Worm (Caenorhabditis elegans): ENCODE data around the gene sre-37.

Gene sre-37

DNA sequence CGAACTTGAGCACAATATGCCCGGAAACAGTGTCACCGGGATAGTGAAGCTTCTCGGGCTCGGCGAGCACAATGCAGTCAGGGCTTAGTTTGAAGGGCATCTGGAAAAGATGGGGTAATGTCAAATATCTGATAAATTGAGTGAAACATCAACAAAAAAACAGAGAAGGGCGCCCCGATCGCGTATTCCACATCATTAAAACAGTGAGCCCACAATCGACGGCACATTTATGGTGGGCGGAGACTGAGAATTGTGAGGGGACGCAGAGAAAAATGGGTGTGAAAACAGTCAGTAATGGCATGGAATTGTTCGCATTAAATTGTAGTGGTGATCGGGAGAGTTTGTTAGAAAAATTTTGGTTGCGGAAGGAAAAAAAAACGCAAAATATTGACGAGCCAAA is 15.2 kb downstream of the sre-37 start, which contains the start of gene arrd-9:
TSS of gene arrd-9 (minus strand) at position 101 of the 400 bp plus-strand sequence.
- no peak for TF ChIP-seq nfya-1 (tag; optimal IDR thresholded peaks at IDR 0.05)
- no peak for TF ChIP-seq pha-2 (tag; optimal IDR thresholded peaks at IDR 0.05)
- TF ChIP-seq fkh-10 (GFP tag; optimal IDR thresholded peaks at IDR 0.05): no peak
- TF ChIP-seq zip-5 (tag; optimal IDR thresholded peaks at IDR 0.05): no peak
- TF ChIP-seq ahr-1 (tag; optimal IDR thresholded peaks at IDR 0.05): no peak
- no peak for TF ChIP-seq sox-2 (GFP tag; IDR thresholded peaks at IDR 0.05)
- no peak for TF ChIP-seq ceh-34 (tag; optimal IDR thresholded peaks at IDR 0.05)
- no peak for TF ChIP-seq ref-2 (tag; optimal IDR thresholded peaks at IDR 0.05)
- no peak for TF ChIP-seq lin-11 (tag; optimal IDR thresholded peaks at IDR 0.05)

DNA sequence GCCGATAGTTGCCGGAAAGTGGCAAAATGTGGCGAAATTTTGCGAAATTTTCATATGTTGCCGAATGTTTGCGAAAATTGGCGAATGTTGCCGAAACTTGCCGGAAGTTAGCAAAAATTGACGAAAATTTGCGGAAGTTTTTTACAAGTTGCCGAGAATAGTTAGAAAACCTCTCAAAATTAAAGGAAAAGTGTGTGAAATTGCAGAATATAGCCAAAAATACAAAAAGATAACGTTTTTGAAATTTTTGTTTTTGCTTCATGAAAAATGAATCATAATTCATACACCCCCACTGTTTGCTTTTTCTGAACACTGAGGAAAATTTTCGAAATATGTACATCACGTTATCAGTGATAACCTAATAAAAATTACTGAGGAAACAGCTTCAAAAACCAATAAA is 16.0 kb downstream of the sre-37 start:
- no peak for TF ChIP-seq odd-2 (tag; optimal IDR thresholded peaks at IDR 0.05)
- TF ChIP-seq sox-4 (tag; optimal IDR thresholded peaks at IDR 0.05): no peak
- no peak for TF ChIP-seq ztf-16 (tag; optimal IDR thresholded peaks at IDR 0.05)
- TF ChIP-seq C08G9.2 (tag; optimal IDR thresholded peaks at IDR 0.05): no peak
- TF ChIP-seq madf-2 (tag; optimal IDR thresholded peaks at IDR 0.05): no peak
- no peak for TF ChIP-seq pax-1 (tag; optimal IDR thresholded peaks at IDR 0.05)
- TF ChIP-seq hlh-13 (GFP tag; optimal IDR thresholded peaks at IDR 0.05): no peak
- TF ChIP-seq fkh-6 (tag; optimal IDR thresholded peaks at IDR 0.05): no peak
- no peak for TF ChIP-seq nfya-1 (tag; optimal IDR thresholded peaks at IDR 0.05)
- TF ChIP-seq K09A11.1 (tag; optimal IDR thresholded peaks at IDR 0.05; ENCODE audit: insufficient read depth): no peak
- no peak for TF ChIP-seq pag-3 (tag; optimal IDR thresholded peaks at IDR 0.05; ENCODE audit: borderline replicate concordance)
- no peak for TF ChIP-seq unc-86 (tag; optimal IDR thresholded peaks at IDR 0.05)
- TF ChIP-seq Y22D7AL.16 (tag; optimal IDR thresholded peaks at IDR 0.05): no peak

ce11 chrII:12482622-12483021 is 17.0 kb downstream of the sre-37 start, which contains the start of gene fbxb-102:
fbxb-102 (plus strand) TSS chrII:12482922.
- no peak for TF ChIP-seq ceh-48 (tag; optimal IDR thresholded peaks at IDR 0.05)
- TF ChIP-seq ahr-1 (tag; optimal IDR thresholded peaks at IDR 0.05): no peak
- TF ChIP-seq K02D7.2 (tag; optimal IDR thresholded peaks at IDR 0.05): no peak
- TF ChIP-seq madf-2 (tag; optimal IDR thresholded peaks at IDR 0.05): no peak

- TF ChIP-seq ttx-3 (tag; optimal IDR thresholded peaks at IDR 0.05): no peak
- TF ChIP-seq ztf-16 (tag; optimal IDR thresholded peaks at IDR 0.05): no peak
- no peak for TF ChIP-seq ceh-48 (tag; optimal IDR thresholded peaks at IDR 0.05)
- no peak for TF ChIP-seq fkh-10 (GFP tag; optimal IDR thresholded peaks at IDR 0.05)
- no peak for TF ChIP-seq fkh-6 (tag; optimal IDR thresholded peaks at IDR 0.05)
- TF ChIP-seq ceh-34 (tag; optimal IDR thresholded peaks at IDR 0.05): no peak
- no peak for TF ChIP-seq elt-2 (tag; optimal IDR thresholded peaks at IDR 0.05)
- no peak for TF ChIP-seq npax-4 (tag; optimal IDR thresholded peaks at IDR 0.05)
- TF ChIP-seq ceh-24 (tag; optimal IDR thresholded peaks at IDR 0.05): no peak
- TF ChIP-seq pag-3 (tag; optimal IDR thresholded peaks at IDR 0.05; ENCODE audit: borderline replicate concordance): no peak
- TF ChIP-seq mec-3 (tag; optimal IDR thresholded peaks at IDR 0.05; ENCODE audit: borderline replicate concordance): no peak
- no peak for TF ChIP-seq ref-2 (tag; optimal IDR thresholded peaks at IDR 0.05)
- TF ChIP-seq nhr-11 (tag; optimal IDR thresholded peaks at IDR 0.05): no peak
- TF ChIP-seq gmeb-2 (tag; optimal IDR thresholded peaks at IDR 0.05): no peak
- no peak for TF ChIP-seq syd-9 (tag; optimal IDR thresholded peaks at IDR 0.05)
- TF ChIP-seq ceh-45 (GFP tag; IDR thresholded peaks at IDR 0.05): no peak
- no peak for TF ChIP-seq pqm-1 (tag; optimal IDR thresholded peaks at IDR 0.05)
Measured at ce11 chrII:12485060-12485459, 19.4 kb downstream of the sre-37 start, which contains the start of gene F15A4.10. F15A4.10 (minus strand) TSS chrII:12485160.

DNA sequence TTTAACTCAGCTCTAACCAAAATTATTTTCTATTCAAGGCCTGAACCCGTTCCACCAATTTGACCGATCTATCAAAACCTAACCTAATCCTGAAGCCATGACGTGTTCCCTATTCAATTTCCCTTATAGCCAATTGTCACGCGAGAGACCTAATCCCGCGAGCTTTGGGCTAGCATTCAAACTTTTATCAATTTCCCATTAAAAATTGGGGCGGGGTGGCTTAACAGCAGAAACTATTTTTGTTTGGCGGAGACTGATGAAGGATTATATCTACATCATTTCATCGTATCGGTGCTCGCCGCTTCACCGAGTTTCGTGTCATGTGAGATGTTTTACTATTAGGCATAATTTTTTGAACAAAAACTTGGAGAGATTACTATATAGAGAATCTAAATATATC is 23.2 kb downstream of the sre-37 start:
- TF ChIP-seq syd-9 (tag; optimal IDR thresholded peaks at IDR 0.05) (no peak), lim-6 (tag; optimal IDR thresholded peaks at IDR 0.05) (no peak), pat-9 (tag; optimal IDR thresholded peaks at IDR 0.05) (no peak), pag-3 (tag; optimal IDR thresholded peaks at IDR 0.05; ENCODE audit: borderline replicate concordance) (no peak), ets-4 (tag; optimal IDR thresholded peaks at IDR 0.05) (no peak), ceh-6 (GFP tag; optimal IDR thresholded peaks at IDR 0.05) (no peak), odd-2 (tag; optimal IDR thresholded peaks at IDR 0.05) (no peak), F13H6.1 (tag; optimal IDR thresholded peaks at IDR 0.05) (no peak), ceh-48 (tag; optimal IDR thresholded peaks at IDR 0.05) (no peak), unc-3 (GFP tag; conservative IDR thresholded peaks at IDR 0.05) (no peak), unc-3 (tag; optimal IDR thresholded peaks at IDR 0.05) (no peak), gmeb-2 (tag; optimal IDR thresholded peaks at IDR 0.05) (no peak), K09A11.1 (tag; optimal IDR thresholded peaks at IDR 0.05; ENCODE audit: insufficient read depth) (no peak), unc-55 (GFP tag; optimal IDR thresholded peaks at IDR 0.05) (no peak), ceh-18 (tag; optimal IDR thresholded peaks at IDR 0.05) (no peak), pha-4 (tag; optimal IDR thresholded peaks at IDR 0.05) (no peak), elt-2 (tag; optimal IDR thresholded peaks at IDR 0.05) (no peak), ceh-19 (GFP tag; optimal IDR thresholded peaks at IDR 0.05) (no peak), ref-2 (tag; optimal IDR thresholded peaks at IDR 0.05) (no peak), ceh-24 (tag; optimal IDR thresholded peaks at IDR 0.05) (no peak)

Measured in whole organism, late embryonic.